Worm (Caenorhabditis elegans) whole organism, L4/young adult: ENCODE results near the gene oac-2.

Source experiments
- W03F9.2 ChIP-seq: fragments of 150-350 bp; optimal IDR thresholded peaks from 2 replicates; lab custom pipeline; 2014; ENCODE audit warnings: missing biosample characterization, missing genetic modification characterization
- dao-5 ChIP-seq: sonication (generic microtip); optimal IDR thresholded peaks from 2 replicates; lab custom pipeline; 2016; ENCODE audit warnings: missing genotype, missing genetic modification characterization, moderate library complexity, missing compliant biosample characterization
- him-1 ChIP-seq: sonication (generic microtip); optimal IDR thresholded peaks from 2 replicates; lab custom pipeline; 2016; ENCODE audit warnings: missing genotype, missing genetic modification reagents, missing genetic modification characterization, missing compliant biosample characterization

DNA sequence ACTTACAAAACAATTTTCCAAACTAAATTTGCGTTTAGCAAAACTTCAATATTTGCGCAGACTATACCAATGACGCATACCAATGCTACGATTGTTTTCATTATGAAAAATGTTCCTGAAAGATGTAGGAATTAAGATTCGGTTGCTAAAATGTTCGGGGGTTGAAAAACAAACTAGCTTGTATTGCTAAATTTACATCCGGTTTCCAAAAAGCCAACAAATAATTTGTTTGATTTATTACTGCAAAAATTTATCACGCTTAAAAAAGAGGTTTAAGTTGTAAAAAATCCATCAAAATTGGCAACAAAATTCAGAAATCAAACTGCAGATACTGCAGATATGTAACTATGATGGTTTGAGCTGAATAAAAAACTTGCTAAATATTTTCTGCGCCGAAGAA lies 5.4 kb upstream of the oac-2 start, which contains the start of gene srbc-30:
- no peak for TF ChIP-seq him-1
- no peak for TF ChIP-seq W03F9.2
- no peak for TF ChIP-seq dao-5 (tag; lab: Kevin White, UChicago)
